Worm (Caenorhabditis elegans) whole organism, midembryonic: ENCODE results near the gene T28A11.18.

Experiments used
- T22C8.4 ChIP-seq: fragments of 200-800 bp; sonication (Bioruptor generic); IDR thresholded peaks from 2 replicates; pipeline ENCODE4 v1.3.6; 2022; ENCODE audit warnings: missing genetic modification characterization, missing compliant biosample characterization
- flt-1 ChIP-seq: fragments of 200-800 bp; sonication (Bioruptor generic); IDR thresholded peaks from 2 replicates; pipeline ENCODE4 v1.3.6; 2022; ENCODE audit warnings: missing genetic modification characterization, missing compliant biosample characterization
- med-1 ChIP-seq: sonication (generic microtip); optimal IDR thresholded peaks from 2 replicates; lab custom pipeline; 2017; ENCODE audit warnings: missing genetic modification characterization, mild to moderate bottlenecking, missing compliant biosample characterization, antibody characterized with exemption, missing genetic modification reagents; ENCODE audit not compliant: insufficient read depth
- ztf-23 ChIP-seq: fragments of 200-800 bp; sonication (Bioruptor generic); IDR thresholded peaks from 2 replicates; pipeline ENCODE4 v1.3.6; 2022; ENCODE audit warnings: missing genetic modification reagents, missing genetic modification characterization, missing compliant biosample characterization

- TF ChIP-seq med-1 (no peak), ztf-23 (no peak), T22C8.4 (GFP tag; lab: Robert Waterston, UW) (no peak), flt-1 (GFP tag; lab: Robert Waterston, UW) (no peak)
Measured at ce11 chrV:3279138-3279537, 11.3 kb upstream of the T28A11.18 start.
